Fruit fly (Drosophila melanogaster): ENCODE results near the gene ppk28.

DNA sequence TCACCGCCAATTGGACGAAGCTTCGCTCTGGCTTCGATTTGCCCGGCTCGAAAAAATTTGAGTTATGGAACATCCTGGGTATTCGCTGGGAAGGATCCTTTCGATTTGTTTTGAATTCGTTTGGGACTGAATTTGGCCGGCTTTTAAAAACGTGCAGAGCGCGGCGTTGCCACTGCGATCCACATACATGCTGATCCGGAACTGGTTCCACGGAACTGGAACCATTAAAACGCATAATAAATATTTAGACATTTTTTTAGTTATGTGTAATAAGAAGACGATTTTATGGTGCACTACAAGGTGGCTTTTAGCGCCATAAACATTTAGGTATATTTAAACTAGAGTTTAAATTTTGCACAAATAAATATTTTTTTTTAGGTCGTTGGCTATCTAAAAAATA, 14.8 kb upstream of the ppk28 start, which contains the start of gene Rrp45:
- TF ChIP-seq CG8478 (optimal IDR thresholded peaks at IDR 0.05) (no peak), CTCF (optimal IDR thresholded peaks at IDR 0.05) (no peak)
